Fruit fly (Drosophila melanogaster): Measurements from ENCODE around the gene kairos.

Gene kairos

DNA sequence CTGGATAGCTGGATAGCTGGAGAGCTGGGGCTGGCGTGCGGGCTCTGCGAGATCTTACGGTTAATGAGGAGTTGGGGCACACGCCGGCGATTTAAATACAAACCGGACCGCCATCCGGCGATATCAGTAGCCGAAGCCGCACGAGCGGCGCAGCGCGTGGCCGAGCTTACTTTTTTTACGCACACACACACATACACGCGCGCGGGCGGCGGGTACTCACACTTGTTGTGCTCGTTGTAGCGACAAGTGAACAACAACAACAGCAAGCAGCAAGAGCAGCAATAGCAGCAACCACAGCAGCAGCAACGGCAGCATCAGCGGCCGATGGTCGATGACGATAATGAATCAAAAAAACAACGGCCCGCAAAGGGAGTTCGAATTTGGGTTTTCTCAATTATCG, 40.2 kb downstream of the kairos start:
- no peak for TF ChIP-seq noc (tag; optimal IDR thresholded peaks at IDR 0.05)

DNA sequence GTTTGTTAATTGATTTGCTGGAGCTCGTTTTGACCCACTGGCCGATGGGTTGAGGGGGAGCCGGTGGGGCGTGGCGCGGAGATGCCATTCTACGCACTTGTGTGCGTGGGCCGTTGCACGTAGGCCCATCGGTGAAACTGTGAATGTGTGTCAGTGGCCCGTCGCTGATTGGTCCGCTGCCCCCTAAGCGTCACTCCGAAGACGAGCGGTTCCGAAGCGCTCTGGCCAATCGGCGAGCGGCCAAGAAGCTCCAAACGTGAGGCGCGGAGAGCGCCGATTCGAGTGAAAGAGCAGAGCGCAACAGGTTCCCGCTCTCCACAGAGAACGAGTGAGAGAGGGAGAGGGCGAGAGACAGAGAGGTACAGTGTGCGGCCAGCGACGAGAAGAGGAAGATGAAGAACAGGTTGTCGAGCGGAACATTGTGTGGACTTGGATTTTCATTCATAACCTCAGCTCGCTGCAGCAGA, 43.5 kb downstream of the kairos start:
- TF ChIP-seq noc (tag; optimal IDR thresholded peaks at IDR 0.05), result no peak

DNA sequence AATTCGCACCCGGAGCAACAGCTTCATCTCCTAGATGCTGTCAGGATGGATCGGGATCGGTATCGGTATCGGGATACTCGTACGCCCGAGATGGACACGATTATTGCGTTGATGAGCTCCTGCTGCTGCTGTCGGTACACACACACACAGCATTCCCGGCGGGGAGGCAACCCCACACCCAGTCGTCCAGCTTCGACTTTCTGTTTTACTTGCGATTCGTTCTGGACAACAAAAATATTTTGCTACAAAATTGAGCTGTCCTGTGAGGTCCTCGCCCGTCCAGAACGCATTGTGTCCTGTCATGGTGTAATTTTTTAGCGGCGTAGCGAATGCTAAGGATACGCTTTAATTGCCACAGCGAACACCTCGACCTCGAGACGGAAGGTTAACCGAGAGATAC, 45.0 kb downstream of the kairos start:
- no peak for TF ChIP-seq noc (tag; optimal IDR thresholded peaks at IDR 0.05)

DNA sequence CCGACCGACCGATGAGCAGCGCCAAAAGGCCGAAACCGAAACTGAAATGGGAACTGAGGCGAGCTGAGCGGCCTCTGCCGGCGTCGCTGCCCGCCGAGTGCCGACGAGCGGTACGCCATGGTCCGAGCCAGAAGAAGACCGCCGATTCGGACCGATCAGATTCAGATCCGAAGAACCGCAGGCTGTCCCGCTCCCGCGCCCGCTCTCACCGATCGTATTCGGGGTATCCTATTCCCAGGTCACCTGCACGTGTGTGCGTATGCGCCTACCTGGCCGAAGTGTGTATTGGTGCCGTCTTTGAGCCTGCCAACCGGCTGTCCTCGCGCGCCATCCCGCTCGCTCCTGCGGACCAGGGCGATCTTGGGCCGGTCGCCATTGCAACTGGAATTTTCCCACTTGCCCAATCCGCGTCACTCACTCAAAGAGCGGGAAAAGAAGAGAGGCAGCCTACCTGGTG, 46.7 kb downstream of the kairos start, which contains the start of gene upd1:
TSS of gene upd1 (minus strand) at position 51 of the 457 bp plus-strand sequence.
- no peak for TF ChIP-seq noc (tag; optimal IDR thresholded peaks at IDR 0.05)

DNA sequence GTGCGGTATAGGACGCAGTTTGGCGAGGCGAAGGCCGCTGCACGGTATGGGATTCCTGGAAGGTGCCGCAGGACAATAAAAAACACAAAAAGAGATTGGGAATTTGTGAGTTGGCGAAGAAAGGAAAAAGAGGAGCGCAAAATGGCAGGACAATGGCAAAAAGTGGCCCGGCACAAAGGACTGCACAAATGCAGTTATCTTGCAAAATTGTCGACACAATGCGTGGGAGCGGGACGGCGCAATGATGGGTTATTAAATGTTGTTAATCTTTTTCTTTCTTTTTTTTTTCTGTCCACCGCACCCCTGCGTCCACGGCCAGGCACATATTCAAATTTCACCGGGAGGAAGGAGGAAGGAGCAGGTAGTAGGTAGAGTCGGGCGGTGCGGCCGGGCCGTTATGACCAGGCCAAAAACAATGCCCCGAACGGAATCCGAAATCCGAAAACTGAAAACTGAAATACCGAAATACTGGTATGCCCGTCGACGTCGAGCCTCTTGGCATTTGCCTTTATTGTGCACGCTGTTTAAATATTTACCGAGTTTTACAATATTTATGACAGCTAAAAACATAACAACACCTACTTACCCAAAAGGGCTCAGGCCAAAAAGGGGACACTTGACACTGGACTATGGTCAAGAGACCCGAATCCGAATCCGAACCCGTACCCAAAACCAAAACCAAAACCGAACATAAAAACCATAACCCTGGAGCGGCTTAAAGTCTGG, 52.2 kb downstream of the kairos start:
- no peak for TF ChIP-seq noc (tag; optimal IDR thresholded peaks at IDR 0.05)

DNA sequence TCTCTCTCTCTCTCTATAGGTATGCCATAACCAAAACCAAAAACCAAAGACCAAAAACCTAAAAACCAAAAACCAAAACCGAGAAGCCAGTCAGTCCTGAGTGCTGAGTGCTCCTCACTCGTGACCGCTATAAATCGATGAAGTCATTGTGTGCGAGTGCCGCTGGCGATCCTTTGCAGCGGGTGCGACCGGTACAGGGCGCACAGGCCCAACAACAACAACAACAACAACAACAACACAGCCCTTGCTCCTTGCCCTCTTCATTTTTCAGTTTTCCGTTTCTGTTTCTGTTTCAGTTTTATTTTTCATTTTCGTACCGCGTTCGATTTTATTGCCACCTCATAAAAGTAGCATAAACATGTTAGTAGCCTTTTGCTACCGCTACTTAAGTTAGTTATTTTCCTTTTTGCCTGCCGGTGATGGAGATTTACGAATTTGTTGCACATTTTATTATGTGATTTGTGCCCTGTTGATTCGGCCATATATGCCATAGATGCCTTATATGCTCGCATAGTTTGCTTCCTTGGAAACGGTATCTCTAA, 55.1 kb downstream of the kairos start:
- no peak for TF ChIP-seq noc (tag; optimal IDR thresholded peaks at IDR 0.05)

DNA sequence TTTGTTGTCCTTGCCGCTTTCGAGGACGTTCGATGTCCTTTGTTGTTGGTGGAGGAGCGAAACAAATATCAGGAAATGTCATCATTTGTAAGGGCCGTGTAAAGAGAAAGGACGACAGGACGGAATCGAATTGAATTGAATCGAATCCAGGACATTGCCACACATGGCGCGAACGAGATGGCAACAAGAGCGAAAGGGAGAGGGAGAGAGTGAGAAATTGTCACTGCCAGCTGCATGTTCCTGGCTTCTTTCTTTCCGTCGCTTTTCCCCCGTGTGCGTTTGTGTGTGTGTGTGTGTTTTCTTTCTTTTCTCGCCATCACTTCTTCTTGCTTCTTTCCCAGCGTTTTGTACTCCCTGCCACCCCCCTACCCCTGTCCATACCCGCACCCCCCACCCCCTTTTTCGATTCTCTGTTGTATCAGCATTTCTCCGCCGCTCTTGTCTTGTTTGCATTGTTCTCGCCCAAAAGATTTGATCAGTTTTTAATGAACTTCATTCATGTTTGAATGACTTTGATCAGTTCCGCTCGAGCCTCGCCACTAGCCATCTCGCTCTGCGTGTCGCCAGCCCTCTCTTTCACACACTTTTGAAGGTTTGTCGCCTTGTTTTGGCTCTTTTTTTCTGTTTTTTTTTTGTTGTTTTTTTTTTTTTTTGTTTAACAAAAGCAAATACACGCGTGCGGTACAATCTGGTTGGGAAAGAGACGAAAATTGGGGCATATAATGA, 57.9 kb downstream of the kairos start:
- no peak for TF ChIP-seq noc (tag; optimal IDR thresholded peaks at IDR 0.05)

DNA sequence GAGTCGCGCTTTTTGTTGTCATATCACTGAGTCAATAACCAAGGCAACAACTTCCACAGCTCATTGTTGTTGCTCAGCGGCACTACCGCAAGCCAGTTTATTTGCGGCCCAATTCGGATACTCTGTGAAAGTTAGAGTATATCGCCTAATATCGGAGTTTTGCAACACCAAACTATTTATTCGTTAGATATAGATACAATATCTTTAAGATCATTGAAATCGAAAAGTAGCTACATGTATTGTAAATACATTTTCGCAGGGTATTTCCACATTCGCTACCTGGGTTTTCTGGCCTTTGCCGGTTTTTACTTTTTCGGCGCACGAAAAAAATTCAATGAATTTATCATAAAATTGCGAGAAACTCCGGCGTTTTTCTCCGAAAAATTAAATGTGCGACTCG, 62.0 kb downstream of the kairos start:
- TF ChIP-seq noc (tag; optimal IDR thresholded peaks at IDR 0.05), result peak; percentile 29

DNA sequence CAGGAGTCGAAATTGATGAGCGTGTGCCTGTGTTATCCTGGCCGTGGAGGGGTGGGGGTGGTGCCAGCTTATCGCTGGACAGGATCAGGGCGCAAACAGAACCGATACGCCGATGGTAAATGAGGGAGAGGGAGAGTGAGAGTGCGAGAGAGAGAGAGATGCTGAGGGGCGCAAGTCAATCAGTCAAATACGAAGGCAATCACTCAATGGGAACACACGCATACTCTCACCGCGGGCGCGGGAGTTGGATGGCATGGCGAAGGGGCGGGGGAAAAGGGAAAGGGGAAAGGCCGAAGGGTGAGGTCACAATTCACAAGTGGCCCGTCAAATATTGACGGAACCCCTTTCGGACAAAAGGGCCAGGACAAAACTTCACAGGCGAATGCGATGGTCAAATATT, 67.3 kb downstream of the kairos start:
- TF ChIP-seq noc (tag; optimal IDR thresholded peaks at IDR 0.05), result no peak

DNA sequence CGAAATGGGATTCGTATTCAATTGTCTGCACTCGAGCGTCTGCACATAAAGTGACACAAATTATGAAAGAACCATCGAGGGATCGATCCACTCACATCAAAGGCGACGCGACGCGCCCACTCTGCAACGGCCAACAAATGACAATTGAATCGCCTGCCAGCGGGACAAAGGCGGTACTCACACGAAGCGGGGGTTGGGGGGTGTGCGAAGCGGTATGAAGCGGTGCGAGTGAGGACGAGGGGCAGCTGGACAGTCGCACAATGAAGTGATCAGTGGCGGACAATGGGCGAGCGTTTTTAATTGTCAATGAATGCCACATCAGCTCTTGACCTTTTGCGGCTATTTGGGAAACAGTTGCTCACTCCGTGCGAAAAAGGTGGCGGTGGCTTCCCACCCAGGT, 68.4 kb downstream of the kairos start:
- TF ChIP-seq noc (tag; optimal IDR thresholded peaks at IDR 0.05), result no peak

DNA sequence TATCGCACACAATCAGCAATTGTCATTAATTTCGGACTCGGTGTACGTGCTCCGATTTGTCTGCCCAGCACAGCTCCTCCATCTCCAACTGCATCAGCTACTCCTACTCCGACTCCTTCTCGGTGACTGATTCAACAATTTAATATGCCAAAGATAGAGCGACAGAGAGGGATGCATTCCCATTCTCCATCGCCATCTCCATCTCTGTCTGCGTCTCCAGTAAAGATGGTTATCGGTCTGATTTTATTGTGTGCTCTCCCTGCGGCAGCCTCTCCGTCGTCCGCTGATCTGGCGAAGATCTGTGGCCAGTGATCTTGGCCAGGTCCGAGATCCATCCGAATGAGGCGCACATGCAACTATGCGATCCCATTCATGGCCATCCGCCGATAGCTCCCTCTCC, 70.8 kb downstream of the kairos start:
- no peak for TF ChIP-seq noc (tag; optimal IDR thresholded peaks at IDR 0.05)

DNA sequence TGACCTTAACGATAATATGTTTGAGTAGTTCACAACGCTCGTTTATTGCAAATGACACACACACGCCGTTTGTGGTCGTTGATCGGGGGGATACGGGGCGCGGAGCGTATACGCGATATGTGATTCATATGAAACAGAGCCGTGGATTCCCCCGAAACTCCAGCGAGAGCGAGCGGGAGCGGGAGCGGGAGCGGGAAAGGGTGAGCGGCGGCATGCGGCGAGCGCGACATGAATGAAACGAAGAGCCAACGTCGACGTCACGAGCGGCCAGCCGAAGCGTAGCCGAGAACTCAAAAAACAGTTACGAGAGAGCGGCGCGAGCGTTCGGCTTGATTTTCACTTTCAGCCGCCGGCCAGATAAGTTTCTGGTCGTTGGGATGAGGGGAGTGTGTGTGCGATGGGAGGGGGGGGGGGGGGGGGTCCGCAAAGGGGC, 73.6 kb downstream of the kairos start:
- TF ChIP-seq noc (tag; optimal IDR thresholded peaks at IDR 0.05), result peak; percentile 20

DNA sequence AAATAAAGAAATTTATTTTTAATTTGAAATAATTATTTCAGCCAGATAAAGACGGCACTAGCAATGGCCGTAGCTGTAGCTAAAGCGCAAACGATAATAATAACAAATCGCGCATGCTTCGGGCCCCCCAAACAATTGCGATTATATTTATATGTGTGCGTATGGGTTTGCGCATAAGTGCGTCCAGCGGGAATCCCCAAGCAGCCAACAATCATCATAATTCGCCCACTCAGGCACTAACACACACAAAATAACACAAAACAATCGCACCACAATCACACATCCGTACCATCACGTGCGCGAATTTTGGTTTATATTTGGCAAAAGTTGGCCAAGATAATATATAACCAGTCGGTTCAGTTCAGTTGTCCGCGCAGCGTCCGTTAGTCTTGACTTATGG, 77.3 kb downstream of the kairos start:
- TF ChIP-seq noc (tag; optimal IDR thresholded peaks at IDR 0.05), result no peak

DNA sequence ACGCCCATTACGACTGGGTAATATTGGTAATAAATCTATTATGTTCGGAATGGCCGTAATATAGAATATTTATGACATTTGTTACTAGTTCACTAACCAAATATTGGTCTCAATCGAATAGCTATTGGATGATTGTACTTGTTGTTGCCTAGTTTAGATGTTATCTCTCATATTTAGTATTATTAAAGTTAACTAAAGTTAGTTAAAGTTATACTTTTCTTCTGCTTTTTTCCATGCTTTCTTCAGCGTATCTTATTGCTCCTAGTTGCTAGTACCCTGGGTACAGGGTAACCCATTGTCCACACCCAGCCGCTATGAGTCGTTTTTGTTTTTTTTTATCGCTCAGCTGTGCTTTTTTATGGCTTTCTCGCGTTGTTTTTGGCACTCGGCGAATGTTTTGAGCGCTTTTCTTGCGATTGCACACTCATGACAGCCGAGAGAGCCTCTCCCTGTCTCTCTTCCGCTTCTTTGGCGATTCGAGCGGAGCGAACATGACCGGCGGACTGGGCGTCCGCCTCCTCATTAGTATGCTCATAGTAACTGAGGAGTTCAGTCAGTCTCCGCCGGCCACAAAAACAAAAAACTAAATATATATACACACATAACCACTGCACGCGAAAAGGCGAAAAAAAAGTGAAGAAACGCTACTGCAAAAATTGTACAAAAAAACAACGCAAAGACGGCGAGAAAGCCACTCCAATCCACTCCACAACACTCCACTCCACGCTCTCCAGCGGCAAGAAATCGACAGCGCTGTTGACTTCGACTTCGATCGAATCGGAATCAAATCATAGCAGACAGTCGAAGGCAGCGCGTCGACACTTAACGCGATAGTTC, 79.3 kb downstream of the kairos start, which contains the start of gene upd3:
TSS of gene upd3 (plus strand) at position 749 of the 837 bp plus-strand sequence.
- TF ChIP-seq noc (tag; optimal IDR thresholded peaks at IDR 0.05), result no peak

DNA sequence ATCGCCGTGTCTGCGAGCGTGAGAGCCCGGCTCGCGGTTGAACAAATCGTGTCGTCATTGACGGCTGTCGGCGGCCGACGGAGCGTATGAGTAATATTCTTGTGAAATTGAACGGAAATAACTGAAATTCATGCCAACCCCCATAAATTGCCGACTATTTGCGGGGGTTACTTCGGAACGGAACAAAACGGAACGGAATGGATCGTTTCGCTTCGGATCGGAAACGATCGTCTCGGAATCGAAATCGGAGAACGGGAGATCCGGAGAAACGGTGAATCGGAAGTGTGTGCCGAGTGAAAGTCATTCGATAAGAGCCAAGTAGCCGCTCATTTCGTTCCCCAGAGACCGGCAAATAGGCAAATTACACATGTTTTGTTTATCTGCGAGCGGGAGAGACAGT, 80.1 kb downstream of the kairos start:
- no peak for TF ChIP-seq noc (tag; optimal IDR thresholded peaks at IDR 0.05)

All from whole organism, larva.